Fruit fly (Drosophila melanogaster) whole organism, embryonic: ENCODE data around the gene HipHop.

Experiments
- ATbp ChIP-seq: fragments of 200-800 bp; sonication (Bioruptor generic); optimal IDR thresholded peaks from 2 replicates; lab custom pipeline; 2017; ENCODE audit warnings: missing biosample characterization, mild to moderate bottlenecking, missing genetic modification characterization, missing genetic modification reagents
- Adf1 ChIP-seq: fragments of 200-800 bp; sonication (Bioruptor generic); IDR thresholded peaks from 2 replicates; pipeline ENCODE4 v1.3.6; 2022; ENCODE audit warnings: missing biosample characterization, missing genetic modification characterization
- Aef1 ChIP-seq: fragments of 200-800 bp; sonication (Bioruptor generic); IDR thresholded peaks from 3 replicates; pipeline ENCODE4 v1.3.6; 2022; ENCODE audit warnings: missing biosample characterization, missing genetic modification characterization
- CG10543 ChIP-seq: fragments of 200-800 bp; sonication (Bioruptor generic); optimal IDR thresholded peaks from 3 replicates; lab custom pipeline; 2017; ENCODE audit warnings: missing biosample characterization, mild to moderate bottlenecking, missing genetic modification characterization, moderate library complexity
- CG13624 ChIP-seq: fragments of 200-800 bp; sonication (Bioruptor generic); optimal IDR thresholded peaks from 2 replicates; lab custom pipeline; 2016; ENCODE audit warnings: missing biosample characterization, missing genetic modification characterization
- CG14014 ChIP-seq: fragments of 200-800 bp; sonication (Bioruptor generic); IDR thresholded peaks from 2 replicates; pipeline ENCODE4 v1.3.6; 2022; ENCODE audit warnings: missing biosample characterization, missing genetic modification characterization
- CG14441 ChIP-seq: fragments of 200-800 bp; sonication (Bioruptor generic); IDR thresholded peaks from 2 replicates; pipeline ENCODE4 v1.3.6; 2022; ENCODE audit warnings: missing biosample characterization, missing genetic modification characterization
- CG17328 ChIP-seq: fragments of 200-800 bp; sonication (Bioruptor generic); IDR thresholded peaks from 2 replicates; pipeline ENCODE4 v1.3.6; 2022; ENCODE audit warnings: missing biosample characterization, missing genetic modification characterization
- CG17385 ChIP-seq: fragments of 200-800 bp; sonication (Bioruptor generic); optimal IDR thresholded peaks from 3 replicates; lab custom pipeline; 2018; ENCODE audit warnings: missing biosample characterization, mild to moderate bottlenecking, missing genetic modification characterization
- CG17829 ChIP-seq: fragments of 200-800 bp; optimal IDR thresholded peaks from 2 replicates; lab custom pipeline; 2019; ENCODE audit warnings: missing biosample characterization, mild to moderate bottlenecking, missing genetic modification characterization, moderate library complexity
- CG32767 ChIP-seq: fragments of 200-800 bp; sonication (Bioruptor generic); IDR thresholded peaks from 2 replicates; pipeline ENCODE4 v1.3.6; 2022; ENCODE audit warnings: missing biosample characterization, missing genetic modification characterization
- CG3407 ChIP-seq: fragments of 200-800 bp; sonication (Bioruptor generic); optimal IDR thresholded peaks from 2 replicates; lab custom pipeline; 2018; ENCODE audit warnings: missing biosample characterization, mild to moderate bottlenecking, missing genetic modification characterization
- CG34422 ChIP-seq: fragments of 200-800 bp; sonication (Bioruptor generic); IDR thresholded peaks from 3 replicates; pipeline ENCODE4 v1.3.6; 2022; ENCODE audit warnings: missing biosample characterization, missing genetic modification characterization
- CG8290 ChIP-seq, 3 experiments: fragments of 200-800 bp; sonication (Bioruptor generic); optimal IDR thresholded peaks; 2 replicates each; lab custom pipeline; 2016 to 2019; ENCODE audit warnings: missing biosample characterization in 3 of 3, missing genetic modification characterization in 3 of 3, mild to moderate bottlenecking in 2 of 3, moderate library complexity in 1 of 3
- CHES-1-like ChIP-seq: fragments of 200-800 bp; sonication (Bioruptor generic); optimal IDR thresholded peaks from 2 replicates; lab custom pipeline; 2016; ENCODE audit warnings: missing biosample characterization, missing genetic modification characterization
- Deaf1 ChIP-seq: fragments of 200-800 bp; optimal IDR thresholded peaks from 3 replicates; lab custom pipeline; 2019; ENCODE audit warnings: missing biosample characterization, mild to moderate bottlenecking, missing genetic modification characterization, moderate library complexity
- Drgx ChIP-seq: fragments of 200-800 bp; sonication (Bioruptor generic); IDR thresholded peaks from 2 replicates; pipeline ENCODE4 v1.3.6; 2022; ENCODE audit warnings: missing biosample characterization, missing genetic modification characterization
- E2f2 ChIP-seq: fragments of 200-800 bp; sonication (Bioruptor generic); IDR thresholded peaks from 2 replicates; pipeline ENCODE4 v1.3.6; 2022; ENCODE audit warnings: missing biosample characterization, missing genetic modification characterization
- Fer3 ChIP-seq: fragments of 200-800 bp; sonication (Bioruptor generic); optimal IDR thresholded peaks from 2 replicates; lab custom pipeline; 2018; ENCODE audit warnings: missing biosample characterization, mild to moderate bottlenecking, missing genetic modification characterization, moderate library complexity
- Hey ChIP-seq: fragments of 200-800 bp; sonication (Bioruptor generic); optimal IDR thresholded peaks from 3 replicates; lab custom pipeline; 2018; ENCODE audit warnings: missing biosample characterization, mild to moderate bottlenecking, missing genetic modification characterization
- Hr3 ChIP-seq: fragments of 200-800 bp; sonication (Bioruptor generic); optimal IDR thresholded peaks from 3 replicates; lab custom pipeline; 2016; ENCODE audit warnings: missing biosample characterization, missing genetic modification characterization
- Hr78 ChIP-seq, 2 experiments: fragments of 200-800 bp in 1 of 2; fragments of >200 bp in 1 of 2; sonication (Bioruptor generic) in 1 of 2; optimal IDR thresholded peaks; 2 replicates each; lab custom pipeline; 2017 to 2019; ENCODE audit warnings: missing biosample characterization in 2 of 2, missing genetic modification characterization in 2 of 2, mild to moderate bottlenecking in 1 of 2, moderate library complexity in 1 of 2
- Mad ChIP-seq: fragments of 200-800 bp; sonication (Bioruptor generic); optimal IDR thresholded peaks from 2 replicates; lab custom pipeline; 2016; ENCODE audit warnings: missing biosample characterization, missing genetic modification characterization
- Optix ChIP-seq: fragments of 200-800 bp; sonication (Bioruptor generic); IDR thresholded peaks from 3 replicates; pipeline ENCODE4 v1.3.6; 2022; ENCODE audit warnings: missing biosample characterization, missing genetic modification characterization
- Ravus ChIP-seq: fragments of 200-800 bp; sonication (Bioruptor generic); IDR thresholded peaks from 2 replicates; pipeline ENCODE4 v1.3.6; 2022; ENCODE audit warnings: missing biosample characterization, missing genetic modification characterization
- amos ChIP-seq: fragments of 200-800 bp; sonication (Bioruptor generic); IDR thresholded peaks from 2 replicates; pipeline ENCODE4 v1.3.6; 2022; ENCODE audit warnings: missing biosample characterization, missing genetic modification characterization; ENCODE audit not compliant: partially characterized antibody
- ap ChIP-seq: fragments of 200-800 bp; sonication (Bioruptor generic); IDR thresholded peaks from 2 replicates; pipeline ENCODE4 v1.3.6; 2022; ENCODE audit warnings: missing biosample characterization, missing genetic modification characterization
- chinmo ChIP-seq: fragments of 200-800 bp; sonication (Bioruptor generic); IDR thresholded peaks from 4 replicates; pipeline ENCODE4 v1.3.6; 2022; ENCODE audit warnings: missing biosample characterization, missing genetic modification characterization; ENCODE audit not compliant: partially characterized antibody
- crol ChIP-seq: fragments of 200-800 bp; sonication (Bioruptor generic); IDR thresholded peaks from 2 replicates; pipeline ENCODE4 v1.3.6; 2022; ENCODE audit warnings: missing biosample characterization, missing genetic modification characterization
- fd102C ChIP-seq: fragments of 200-800 bp; sonication (Bioruptor generic); optimal IDR thresholded peaks from 2 replicates; lab custom pipeline; 2018; ENCODE audit warnings: missing biosample characterization, mild to moderate bottlenecking, missing genetic modification characterization, moderate library complexity
- kni ChIP-seq: fragments of 200-800 bp; sonication (Bioruptor generic); optimal IDR thresholded peaks from 3 replicates; lab custom pipeline; 2017; ENCODE audit warnings: mild to moderate bottlenecking, missing biosample characterization, missing genetic modification reagents, missing genetic modification characterization
- lmd ChIP-seq: fragments of 200-800 bp; sonication (Bioruptor generic); IDR thresholded peaks from 2 replicates; pipeline ENCODE4 v1.3.6; 2022; ENCODE audit warnings: missing biosample characterization, missing genetic modification characterization
- nom ChIP-seq: fragments of 200-800 bp; sonication (Bioruptor generic); optimal IDR thresholded peaks from 2 replicates; lab custom pipeline; 2017; ENCODE audit warnings: missing biosample characterization, missing genetic modification characterization, mild to moderate bottlenecking, moderate library complexity, missing genetic modification reagents
- pan ChIP-seq, 4 experiments: fragments of >200 bp in 3 of 4; fragments of 200-800 bp in 1 of 4; sonication (Bioruptor generic) in 1 of 4; optimal IDR thresholded peaks in 3 of 4; IDR thresholded peaks in 1 of 4; 2 replicates each; pipeline versions ENCODE4 v1.3.6 to Lab custom; 2017 to 2022; ENCODE audit warnings: missing biosample characterization in 2 of 4, missing genetic modification characterization in 2 of 4, mixed read lengths in 1 of 4
- peb ChIP-seq: fragments of 200-800 bp; sonication (Bioruptor generic); IDR thresholded peaks from 2 replicates; pipeline ENCODE4 v1.3.6; 2022; ENCODE audit warnings: missing biosample characterization, missing genetic modification characterization
- psq ChIP-seq: fragments of 200-800 bp; sonication (Bioruptor generic); optimal IDR thresholded peaks from 2 replicates; lab custom pipeline; 2017; ENCODE audit warnings: missing biosample characterization, missing genetic modification characterization
- rib ChIP-seq: fragments of 200-800 bp; sonication (Bioruptor generic); IDR thresholded peaks from 2 replicates; pipeline ENCODE4 v1.3.6; 2022; ENCODE audit warnings: missing biosample characterization, missing genetic modification characterization
- tgo ChIP-seq: fragments of 200-800 bp; sonication (Bioruptor generic); IDR thresholded peaks from 3 replicates; pipeline ENCODE4 v1.3.6; 2022; ENCODE audit warnings: missing biosample characterization, missing genetic modification characterization
- ttk ChIP-seq: fragments of 200-800 bp; sonication (Bioruptor generic); IDR thresholded peaks from 2 replicates; pipeline ENCODE4 v2.1.2; 2022; ENCODE audit warnings: missing biosample characterization, missing genetic modification characterization
- vnd ChIP-seq: fragments of 200-800 bp; sonication (Bioruptor generic); IDR thresholded peaks from 3 replicates; pipeline ENCODE4 v1.3.6; 2022; ENCODE audit warnings: missing biosample characterization, missing genetic modification characterization; ENCODE audit not compliant: partially characterized antibody

HipHop gene

dm6 chr3L:18783544-18783943 lies 37.4 kb upstream of the HipHop start (continued):
- TF ChIP-seq Optix (GFP tag; lab: Robert Waterston, UW) (no peak), CG10543 (GFP tag; lab: Kevin White, UChicago) (peak; percentile 15), CG17829 (tag; lab: Kevin White, UChicago) (no peak), fd102C (no peak), Ravus (GFP tag; lab: Robert Waterston, UW) (no peak), peb (GFP tag; lab: Robert Waterston, UW) (no peak), Hr78 (GFP tag; optimal IDR thresholded peaks at IDR 0.05; lab: Kevin White, UChicago) (peak in 1 of 2 experiments; percentile 10), amos (no peak), vnd (GFP tag; lab: Robert Waterston, UW) (0 out of 3 replicates have a peak, but pooled peaks have one; percentile 27), CG14014 (0 out of 2 replicates have a peak, but pooled peaks have one; percentile 16), nom (peak; percentile 62), rib (no peak), CHES-1-like (GFP tag; lab: Kevin White, UChicago) (no peak), CG13624 (GFP tag; lab: Kevin White, UChicago) (no peak), Hr3 (GFP tag; lab: Kevin White, UChicago) (peak; percentile 79), chinmo (GFP tag; lab: Robert Waterston, UW) (peak; percentile 81; the same call in 2 of the 4 replicates), ap (GFP tag; lab: Robert Waterston, UW) (no peak), Deaf1 (tag; lab: Kevin White, UChicago) (peak; percentile 36), Adf1 (peak; percentile 62), psq (no peak), CG32767 (GFP tag; lab: Robert Waterston, UW) (0 out of 2 replicates have a peak, but pooled peaks have one; percentile 13), crol (peak; percentile 96), CG34422 (GFP tag; lab: Robert Waterston, UW) (0 out of 3 replicates have a peak, but pooled peaks have one; percentile 22), Fer3 (tag; lab: Kevin White, UChicago) (no peak), CG17328 (GFP tag; lab: Robert Waterston, UW) (no peak), Mad (GFP tag; lab: Kevin White, UChicago) (no peak), ATbp (GFP tag; lab: Kevin White, UChicago) (peak; percentile 5), Hey (tag; lab: Kevin White, UChicago) (no peak), tgo (GFP tag; lab: Robert Waterston, UW) (0 out of 3 replicates have a peak, but pooled peaks have one; percentile 24), CG3407 (GFP tag; lab: Kevin White, UChicago) (no peak), kni (no peak), pan (optimal IDR thresholded peaks at IDR 0.05; lab: Kevin White, UChicago) (no peak), pan (GFP tag; optimal IDR thresholded peaks at IDR 0.05 in 1 of 2, IDR thresholded peaks at IDR 0.05 in 1 of 2) (no peak), Aef1 (GFP tag; lab: Robert Waterston, UW) (0 out of 3 replicates have a peak, but pooled peaks have one; percentile 12), Drgx (GFP tag; lab: Robert Waterston, UW) (peak; percentile 82), CG14441 (GFP tag; lab: Robert Waterston, UW) (0 out of 2 replicates have a peak, but pooled peaks have one; percentile 5), lmd (GFP tag; lab: Robert Waterston, UW) (0 out of 2 replicates have a peak, but pooled peaks have one; percentile 21), CG17385 (GFP tag; lab: Kevin White, UChicago) (peak; percentile 32), ttk (GFP tag; lab: Robert Waterston, UW) (peak; percentile 66; the same call in 1 of the 2 replicates), E2f2 (GFP tag; lab: Robert Waterston, UW) (no peak), CG8290 (GFP tag; optimal IDR thresholded peaks at IDR 0.05; lab: Kevin White, UChicago) (no peak), CG8290 (tag; optimal IDR thresholded peaks at IDR 0.05; lab: Kevin White, UChicago) (peak in 1 of 2 experiments; percentile 17)
- TF ChIP-seq, all 482 proteins: peak for 29
